Fruit fly (Drosophila melanogaster) whole organism, embryonic: Measurements from ENCODE around the gene alpha4GT2.

Experiments
- Adf1 ChIP-seq: fragments of 200-800 bp; sonication (Bioruptor generic); IDR thresholded peaks from 2 replicates; pipeline ENCODE4 v1.3.6; 2022; ENCODE audit warnings: missing biosample characterization, missing genetic modification characterization
- Antp ChIP-seq: fragments of 200-800 bp; sonication (Bioruptor generic); optimal IDR thresholded peaks from 3 replicates; lab custom pipeline; 2016; ENCODE audit warnings: missing biosample characterization, missing genetic modification characterization
- Atf6 ChIP-seq: fragments of 200-800 bp; sonication (Bioruptor generic); IDR thresholded peaks from 2 replicates; pipeline ENCODE4 v1.3.6; 2022; ENCODE audit warnings: missing biosample characterization, missing genetic modification characterization
- CG12299 ChIP-seq: fragments of 200-800 bp; sonication (Bioruptor generic); optimal IDR thresholded peaks from 2 replicates; lab custom pipeline; 2018; ENCODE audit warnings: missing biosample characterization, mild to moderate bottlenecking, missing genetic modification characterization
- CG1603 ChIP-seq: fragments of 200-800 bp; sonication (Bioruptor generic); optimal IDR thresholded peaks from 2 replicates; lab custom pipeline; 2019; ENCODE audit warnings: missing biosample characterization, mild to moderate bottlenecking, missing genetic modification characterization, moderate library complexity
- CG17359 ChIP-seq: fragments of 200-800 bp; sonication (Bioruptor generic); optimal IDR thresholded peaks from 3 replicates; lab custom pipeline; 2018; ENCODE audit warnings: missing biosample characterization, mild to moderate bottlenecking, missing genetic modification characterization, moderate library complexity
- CG17385 ChIP-seq: fragments of 200-800 bp; sonication (Bioruptor generic); optimal IDR thresholded peaks from 3 replicates; lab custom pipeline; 2018; ENCODE audit warnings: missing biosample characterization, mild to moderate bottlenecking, missing genetic modification characterization
- CG17829 ChIP-seq: fragments of 200-800 bp; optimal IDR thresholded peaks from 2 replicates; lab custom pipeline; 2019; ENCODE audit warnings: missing biosample characterization, mild to moderate bottlenecking, missing genetic modification characterization, moderate library complexity
- CG18262 ChIP-seq: fragments of 200-800 bp; optimal IDR thresholded peaks from 3 replicates; lab custom pipeline; 2019; ENCODE audit warnings: missing biosample characterization, mild to moderate bottlenecking, missing genetic modification characterization, moderate library complexity
- CG18599 ChIP-seq: fragments of 200-800 bp; sonication (Bioruptor generic); optimal IDR thresholded peaks from 3 replicates; lab custom pipeline; 2017; ENCODE audit warnings: missing biosample characterization, missing genetic modification characterization, mild to moderate bottlenecking, moderate library complexity, missing genetic modification reagents
- CG18619 ChIP-seq: fragments of 200-800 bp; sonication (Bioruptor generic); optimal IDR thresholded peaks from 3 replicates; lab custom pipeline; 2017; ENCODE audit warnings: missing biosample characterization, mild to moderate bottlenecking, missing genetic modification characterization
- CG2678 ChIP-seq: fragments of 200-800 bp; sonication (Bioruptor generic); optimal IDR thresholded peaks from 3 replicates; lab custom pipeline; 2019; ENCODE audit warnings: missing biosample characterization, mild to moderate bottlenecking, missing genetic modification characterization, moderate library complexity
- CG31365 ChIP-seq: fragments of 200-800 bp; sonication (Bioruptor generic); optimal IDR thresholded peaks from 2 replicates; lab custom pipeline; 2018; ENCODE audit warnings: missing biosample characterization, mild to moderate bottlenecking, missing genetic modification characterization
- CG32772 ChIP-seq: fragments of 200-800 bp; sonication (Bioruptor generic); IDR thresholded peaks from 2 replicates; pipeline ENCODE4 v1.3.6; 2022; ENCODE audit warnings: missing biosample characterization, missing genetic modification characterization
- CG5953 ChIP-seq: fragments of 200-800 bp; sonication (Bioruptor generic); IDR thresholded peaks from 2 replicates; pipeline ENCODE4 v1.3.6; 2022; ENCODE audit warnings: missing biosample characterization, missing genetic modification characterization
- CG6765 ChIP-seq: fragments of 200-800 bp; sonication (Bioruptor generic); optimal IDR thresholded peaks from 3 replicates; lab custom pipeline; 2017; ENCODE audit warnings: missing biosample characterization, mild to moderate bottlenecking, missing genetic modification characterization
- CG6813 ChIP-seq: fragments of 200-800 bp; sonication (Bioruptor generic); optimal IDR thresholded peaks from 2 replicates; lab custom pipeline; 2017; ENCODE audit warnings: missing biosample characterization, missing genetic modification characterization, mild to moderate bottlenecking, moderate library complexity, missing genetic modification reagents
- CG9437 ChIP-seq: fragments of 200-800 bp; sonication (Bioruptor generic); optimal IDR thresholded peaks from 2 replicates; lab custom pipeline; 2018; ENCODE audit warnings: missing biosample characterization, mild to moderate bottlenecking, missing genetic modification characterization
- CG9609 ChIP-seq: fragments of 200-800 bp; sonication (Bioruptor generic); optimal IDR thresholded peaks from 3 replicates; lab custom pipeline; 2016; ENCODE audit warnings: missing biosample characterization, missing genetic modification characterization
- CG9817 ChIP-seq: fragments of 200-800 bp; sonication (Bioruptor generic); optimal IDR thresholded peaks from 2 replicates; lab custom pipeline; 2018; ENCODE audit warnings: missing biosample characterization, mild to moderate bottlenecking, missing genetic modification characterization, moderate library complexity
- Doc3 ChIP-seq: fragments of 200-800 bp; sonication (Bioruptor generic); IDR thresholded peaks from 3 replicates; pipeline ENCODE4 v1.3.6; 2022; ENCODE audit warnings: missing biosample characterization, missing genetic modification characterization; ENCODE audit not compliant: partially characterized antibody
- H2.0 ChIP-seq: fragments of 200-800 bp; sonication (Bioruptor generic); IDR thresholded peaks from 2 replicates; pipeline ENCODE4 v1.3.6; 2022; ENCODE audit warnings: missing biosample characterization, missing genetic modification characterization
- Hr39 ChIP-seq: fragments of >200 bp; optimal IDR thresholded peaks from 2 replicates; lab custom pipeline; 2017
- Nf-YA ChIP-seq: fragments of 200-800 bp; sonication (Bioruptor generic); IDR thresholded peaks from 2 replicates; pipeline ENCODE4 v1.3.6; 2022; ENCODE audit warnings: missing biosample characterization, missing genetic modification characterization
- NfI ChIP-seq: fragments of 200-800 bp; sonication (Bioruptor generic); optimal IDR thresholded peaks from 3 replicates; lab custom pipeline; 2018; ENCODE audit warnings: missing biosample characterization, mild to moderate bottlenecking, missing genetic modification characterization, moderate library complexity
- Optix ChIP-seq: fragments of 200-800 bp; sonication (Bioruptor generic); IDR thresholded peaks from 3 replicates; pipeline ENCODE4 v1.3.6; 2022; ENCODE audit warnings: missing biosample characterization, missing genetic modification characterization
- PHDP ChIP-seq: fragments of 200-800 bp; sonication (Bioruptor generic); optimal IDR thresholded peaks from 3 replicates; lab custom pipeline; 2018; ENCODE audit warnings: missing biosample characterization, mild to moderate bottlenecking, missing genetic modification characterization, moderate library complexity
- Sry-δ ChIP-seq: fragments of 200-800 bp; sonication (Bioruptor generic); optimal IDR thresholded peaks from 2 replicates; lab custom pipeline; 2016; ENCODE audit warnings: missing biosample characterization, missing genetic modification characterization
- Taf1 ChIP-seq: fragments of 200-800 bp; sonication (Bioruptor generic); IDR thresholded peaks from 2 replicates; pipeline ENCODE4 v1.3.6; 2022; ENCODE audit warnings: missing biosample characterization, missing genetic modification characterization
- Vsx1 ChIP-seq: fragments of 200-800 bp; sonication (Bioruptor generic); optimal IDR thresholded peaks from 2 replicates; lab custom pipeline; 2017; ENCODE audit warnings: missing biosample characterization, mild to moderate bottlenecking, missing genetic modification characterization, missing genetic modification reagents
- cad ChIP-seq: fragments of >200 bp; optimal IDR thresholded peaks from 2 replicates; lab custom pipeline; 2017; ENCODE audit warnings: missing biosample characterization, missing genetic modification characterization
- dati ChIP-seq: fragments of 200-800 bp; sonication (Bioruptor generic); IDR thresholded peaks from 2 replicates; pipeline ENCODE4 v1.3.6; 2022; ENCODE audit warnings: missing biosample characterization, missing genetic modification characterization
- dmrt11E ChIP-seq: fragments of 200-800 bp; sonication (Bioruptor generic); optimal IDR thresholded peaks from 3 replicates; lab custom pipeline; 2018; ENCODE audit warnings: missing biosample characterization, mild to moderate bottlenecking, missing genetic modification characterization, moderate library complexity
- h ChIP-seq: fragments of >200 bp; optimal IDR thresholded peaks from 2 replicates; lab custom pipeline; 2017
- hth ChIP-seq: fragments of >200 bp; optimal IDR thresholded peaks from 2 replicates; lab custom pipeline; 2017; ENCODE audit warnings: inconsistent platforms
- ind ChIP-seq: fragments of 200-800 bp; sonication (Bioruptor generic); optimal IDR thresholded peaks from 3 replicates; lab custom pipeline; 2016; ENCODE audit warnings: missing biosample characterization, missing genetic modification characterization
- jing ChIP-seq: fragments of 200-800 bp; sonication (Bioruptor generic); optimal IDR thresholded peaks from 2 replicates; lab custom pipeline; 2018; ENCODE audit warnings: missing biosample characterization, mild to moderate bottlenecking, missing genetic modification characterization
- lab ChIP-seq: fragments of 200-800 bp; sonication (Bioruptor generic); optimal IDR thresholded peaks from 3 replicates; lab custom pipeline; 2017; ENCODE audit warnings: missing biosample characterization, missing genetic modification characterization, mild to moderate bottlenecking, moderate library complexity, missing genetic modification reagents
- mld ChIP-seq: fragments of 200-800 bp; sonication (Bioruptor generic); IDR thresholded peaks from 3 replicates; pipeline ENCODE4 v1.3.6; 2022; ENCODE audit warnings: missing biosample characterization, missing genetic modification characterization; ENCODE audit not compliant: partially characterized antibody
- odd ChIP-seq: fragments of 200-800 bp; sonication (Bioruptor generic); optimal IDR thresholded peaks from 2 replicates; lab custom pipeline; 2017; ENCODE audit warnings: missing biosample characterization, mild to moderate bottlenecking, missing genetic modification characterization
- p53 ChIP-seq: fragments of 200-800 bp; sonication (Bioruptor generic); optimal IDR thresholded peaks from 2 replicates; lab custom pipeline; 2016; ENCODE audit warnings: missing biosample characterization, missing genetic modification characterization
- psq ChIP-seq: fragments of 200-800 bp; sonication (Bioruptor generic); optimal IDR thresholded peaks from 2 replicates; lab custom pipeline; 2017; ENCODE audit warnings: missing biosample characterization, missing genetic modification characterization
- pum ChIP-seq: fragments of 200-800 bp; sonication (Bioruptor generic); optimal IDR thresholded peaks from 2 replicates; lab custom pipeline; 2016; ENCODE audit warnings: missing biosample characterization, missing genetic modification characterization
- ro ChIP-seq: fragments of 200-800 bp; sonication (Bioruptor generic); IDR thresholded peaks from 2 replicates; pipeline ENCODE4 v1.3.6; 2022; ENCODE audit warnings: missing biosample characterization, missing genetic modification characterization
- row ChIP-seq: fragments of 200-800 bp; sonication (Bioruptor generic); IDR thresholded peaks from 3 replicates; pipeline ENCODE4 v1.3.6; 2022; ENCODE audit warnings: missing biosample characterization, missing genetic modification characterization
- schlank ChIP-seq: fragments of 200-800 bp; sonication (Bioruptor generic); optimal IDR thresholded peaks from 2 replicates; lab custom pipeline; 2018; ENCODE audit warnings: missing biosample characterization, mild to moderate bottlenecking, missing genetic modification characterization
- slbo ChIP-seq: fragments of 200-800 bp; sonication (Bioruptor generic); IDR thresholded peaks from 2 replicates; pipeline ENCODE4 v1.3.6; 2022; ENCODE audit warnings: missing biosample characterization, missing genetic modification characterization
- sna ChIP-seq: fragments of 200-800 bp; sonication (Bioruptor generic); IDR thresholded peaks from 2 replicates; pipeline ENCODE4 v1.3.6; 2022; ENCODE audit warnings: missing biosample characterization, missing genetic modification characterization; ENCODE audit not compliant: partially characterized antibody
- unpg ChIP-seq: fragments of 200-800 bp; sonication (Bioruptor generic); optimal IDR thresholded peaks from 3 replicates; lab custom pipeline; 2018; ENCODE audit warnings: missing biosample characterization, mild to moderate bottlenecking, missing genetic modification characterization, moderate library complexity
- usp ChIP-seq: fragments of >200 bp; optimal IDR thresholded peaks from 2 replicates; lab custom pipeline; 2017; ENCODE audit warnings: missing biosample characterization, missing genetic modification characterization
- yki ChIP-seq: fragments of >200 bp; optimal IDR thresholded peaks from 3 replicates; lab custom pipeline; 2018
- zfh1 ChIP-seq: fragments of 200-800 bp; sonication (Bioruptor generic); IDR thresholded peaks from 3 replicates; pipeline ENCODE4 v1.3.6; 2022; ENCODE audit warnings: missing biosample characterization, missing genetic modification characterization

alpha4GT2 gene

DNA sequence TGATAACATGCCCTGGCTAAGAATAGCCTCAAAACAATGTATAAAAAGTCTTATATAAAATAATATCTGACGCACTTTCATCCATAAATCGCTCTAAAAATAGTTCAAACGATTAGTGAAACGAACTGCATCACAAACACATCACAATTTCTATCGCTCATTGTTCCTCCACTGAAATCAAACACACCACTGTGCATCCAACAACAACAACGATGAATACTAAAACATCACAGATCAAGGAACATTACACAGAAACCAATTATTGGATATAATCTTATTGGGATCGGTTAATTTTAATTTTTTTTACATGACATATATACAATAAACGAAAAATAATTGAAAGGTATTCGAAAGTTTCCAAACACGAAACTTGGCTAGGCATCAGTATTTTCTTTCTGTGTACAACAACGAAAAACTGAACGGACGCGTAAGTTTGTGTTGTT, 47.3 kb downstream of the alpha4GT2 start (continued):
- TF ChIP-seq NfI: peak; percentile 77
- TF ChIP-seq dati (GFP tag; lab: Robert Waterston, UW): no peak
- peak; percentile 35 for TF ChIP-seq CG6765 (GFP tag; lab: Kevin White, UChicago)
- TF ChIP-seq lab (GFP tag; lab: Kevin White, UChicago): peak; percentile 79
- TF ChIP-seq psq (GFP tag; lab: Kevin White, UChicago): no peak
- peak; percentile 77 for TF ChIP-seq CG9437
- peak; percentile 56 for TF ChIP-seq CG31365
- no peak for TF ChIP-seq yki (lab: Kevin White, UChicago)
- TF ChIP-seq CG12299 (tag; lab: Kevin White, UChicago): no peak
- no peak for TF ChIP-seq p53 (GFP tag; lab: Kevin White, UChicago)
- TF ChIP-seq mld (GFP tag; lab: Robert Waterston, UW): no peak
- peak; percentile 49 for TF ChIP-seq Taf1 (GFP tag; lab: Robert Waterston, UW)
- TF ChIP-seq CG17829 (tag; lab: Kevin White, UChicago): peak; percentile 86
- peak; percentile 88 for TF ChIP-seq CG18262 (tag; lab: Kevin White, UChicago)
- TF ChIP-seq Hr39: no peak
- no peak for TF ChIP-seq Vsx1 (GFP tag; lab: Kevin White, UChicago)
- no peak for TF ChIP-seq hth (lab: Kevin White, UChicago)
- TF ChIP-seq Antp (GFP tag; lab: Kevin White, UChicago): peak; percentile 19
- TF ChIP-seq h (lab: Kevin White, UChicago): no peak
- TF ChIP-seq Sry-δ: peak; percentile 35
- peak; percentile 90 for TF ChIP-seq CG2678 (tag; lab: Kevin White, UChicago)
- peak; percentile 87 for TF ChIP-seq row (GFP tag; lab: Robert Waterston, UW)
- TF ChIP-seq CG18619: peak; percentile 60
- TF ChIP-seq CG17359 (tag; lab: Kevin White, UChicago): peak; percentile 89
- peak; percentile 75 for TF ChIP-seq CG17385 (GFP tag; lab: Kevin White, UChicago)
- peak; percentile 60 for TF ChIP-seq CG9609
- peak; percentile 70 for TF ChIP-seq CG18599 (GFP tag; lab: Kevin White, UChicago)
- TF ChIP-seq sna (GFP tag; lab: Robert Waterston, UW): no peak
- peak; percentile 83 for TF ChIP-seq slbo
- TF ChIP-seq unpg: peak; percentile 74
- TF ChIP-seq dmrt11E (tag; lab: Kevin White, UChicago): peak; percentile 80
- peak; percentile 70 for TF ChIP-seq CG6813 (GFP tag; lab: Kevin White, UChicago)
- 0 out of 2 replicates have a peak, but pooled peaks have one; percentile 34 for TF ChIP-seq Nf-YA (GFP tag; lab: Robert Waterston, UW)
- TF ChIP-seq CG1603 (tag; lab: Kevin White, UChicago): peak; percentile 77
- TF ChIP-seq zfh1 (GFP tag; lab: Robert Waterston, UW): no peak; the same call in 1 of the 3 replicates
- TF ChIP-seq schlank (tag; lab: Kevin White, UChicago): no peak
- TF ChIP-seq CG32772 (GFP tag; lab: Robert Waterston, UW): peak; percentile 84
- peak; percentile 55; the same call in 1 of the 2 replicates for TF ChIP-seq ro (GFP tag; lab: Robert Waterston, UW)
- TF ChIP-seq H2.0 (GFP tag; lab: Robert Waterston, UW): peak; percentile 78
- TF ChIP-seq pum (GFP tag; lab: Kevin White, UChicago): peak; percentile 53
- peak; percentile 65; the same call in 1 of the 2 replicates for TF ChIP-seq Atf6 (GFP tag; lab: Robert Waterston, UW)
- TF ChIP-seq Adf1 (GFP tag; lab: Robert Waterston, UW): no peak; the same call in 1 of the 2 replicates
- TF ChIP-seq CG5953: peak; percentile 58
- TF ChIP-seq cad (GFP tag; lab: Kevin White, UChicago): no peak
- TF ChIP-seq CG9817 (tag; lab: Kevin White, UChicago): peak; percentile 68
- TF ChIP-seq PHDP (tag; lab: Kevin White, UChicago): peak; percentile 84
- TF ChIP-seq jing (GFP tag; lab: Kevin White, UChicago): peak; percentile 63
- TF ChIP-seq usp: no peak
- TF ChIP-seq ind (GFP tag; lab: Kevin White, UChicago): peak; percentile 77
- TF ChIP-seq Optix (GFP tag; lab: Robert Waterston, UW): no peak
- TF ChIP-seq odd: peak; percentile 37
- no peak for TF ChIP-seq Doc3
